Worm (Caenorhabditis elegans) whole organism, L1 larva: Measurements from ENCODE around the gene T03G11.9.
A peak's percentile ranks its signal among the peaks of the same experiment; 100 is the strongest.

Source experiments
- C04F5.9 ChIP-seq: sonication (generic microtip); optimal IDR thresholded peaks from 2 replicates; lab custom pipeline; 2016; ENCODE audit warnings: missing genetic modification characterization, missing compliant biosample characterization
- F16B12.6 ChIP-seq: fragments of 150-350 bp; optimal IDR thresholded peaks from 2 replicates; lab custom pipeline; 2014; ENCODE audit warnings: missing biosample characterization, missing genetic modification characterization
- aha-1 ChIP-seq: fragments of 150-350 bp; optimal IDR thresholded peaks from 2 replicates; lab custom pipeline; 2014; ENCODE audit warnings: missing biosample characterization, missing genetic modification characterization
- alr-1 ChIP-seq: fragments of 200-800 bp; sonication (Bioruptor generic); optimal IDR thresholded peaks from 2 replicates; lab custom pipeline; 2018; ENCODE audit warnings: borderline replicate concordance, mild to moderate bottlenecking, missing genetic modification characterization, missing compliant biosample characterization
- aly-2 ChIP-seq: fragments of 150-350 bp; optimal IDR thresholded peaks from 2 replicates; lab custom pipeline; 2014; ENCODE audit warnings: missing biosample characterization, missing genetic modification characterization
- blmp-1 ChIP-seq: fragments of 150-350 bp; optimal IDR thresholded peaks from 2 replicates; lab custom pipeline; 2014; ENCODE audit warnings: missing biosample characterization, missing genetic modification characterization
- ceh-63 ChIP-seq: fragments of 200-800 bp; sonication (Bioruptor generic); optimal IDR thresholded peaks from 2 replicates; lab custom pipeline; 2018; ENCODE audit warnings: mild to moderate bottlenecking, missing genetic modification characterization, missing compliant biosample characterization
- ceh-82 ChIP-seq, 3 experiments: fragments of 150-350 bp in 1 of 3; sonication (generic microtip) in 2 of 3; optimal IDR thresholded peaks; 2 replicates each; lab custom pipeline; 2014 to 2017; ENCODE audit warnings: missing biosample characterization in 3 of 3, missing genetic modification characterization in 3 of 3
- ceh-88 ChIP-seq: fragments of 200-800 bp; sonication (Bioruptor generic); IDR thresholded peaks from 2 replicates; pipeline ENCODE4 v1.3.6; 2022; ENCODE audit warnings: missing genetic modification characterization, missing compliant biosample characterization
- ceh-90 ChIP-seq: sonication (generic microtip); optimal IDR thresholded peaks from 2 replicates; lab custom pipeline; 2016; ENCODE audit warnings: missing genetic modification characterization, missing compliant biosample characterization
- ces-1 ChIP-seq: fragments of 150-350 bp; optimal IDR thresholded peaks from 2 replicates; lab custom pipeline; 2014; ENCODE audit warnings: missing biosample characterization, missing genetic modification reagents, missing genetic modification characterization
- efl-1 ChIP-seq, 4 experiments: fragments of 150-350 bp; optimal IDR thresholded peaks in 3 of 4; peaks in 1 of 4; 1 replicate in 1 of 4; 2 replicates in 3 of 4; lab custom pipeline; 2014; ENCODE audit warnings: missing biosample characterization in 2 of 4, missing genetic modification characterization in 2 of 4, missing genetic modification reagents in 2 of 4
- elt-2 ChIP-seq: sonication (generic microtip); optimal IDR thresholded peaks from 2 replicates; lab custom pipeline; 2016; ENCODE audit warnings: missing genetic modification characterization, mild to moderate bottlenecking, inconsistent platforms, missing compliant biosample characterization, missing genetic modification reagents
- elt-3 ChIP-seq, 6 experiments: fragments of 150-350 bp in 1 of 6; sonication (generic microtip); optimal IDR thresholded peaks; 2 replicates each; lab custom pipeline; 2017 to 2018; ENCODE audit warnings: missing biosample characterization in 6 of 6, missing genetic modification characterization in 6 of 6, inconsistent platforms in 1 of 6
- ets-5 ChIP-seq: fragments of 200-800 bp; sonication (Bioruptor generic); IDR thresholded peaks from 2 replicates; pipeline ENCODE4 v1.3.6; 2022; ENCODE audit warnings: missing genetic modification characterization, missing compliant biosample characterization
- fkh-10 ChIP-seq: sonication (generic microtip); optimal IDR thresholded peaks from 2 replicates; lab custom pipeline; 2017; ENCODE audit warnings: missing biosample characterization, missing genetic modification reagents, missing genetic modification characterization
- fos-1 ChIP-seq: fragments of 150-350 bp; optimal IDR thresholded peaks from 2 replicates; lab custom pipeline; 2014; ENCODE audit warnings: missing biosample characterization, missing genetic modification characterization
- hlh-4 ChIP-seq: sonication (generic microtip); optimal IDR thresholded peaks from 2 replicates; lab custom pipeline; 2016; ENCODE audit warnings: mild to moderate bottlenecking, missing genetic modification characterization, missing compliant biosample characterization
- hpl-2 ChIP-seq: fragments of 150-350 bp; optimal IDR thresholded peaks from 2 replicates; lab custom pipeline; 2014; ENCODE audit warnings: missing biosample characterization, missing genetic modification reagents, missing genetic modification characterization
- isw-1 ChIP-seq: fragments of 200-800 bp; sonication (Bioruptor generic); IDR thresholded peaks from 2 replicates; pipeline ENCODE4 v1.3.6; 2022; ENCODE audit warnings: missing genetic modification characterization, missing compliant biosample characterization
- jun-1 ChIP-seq: fragments of 150-350 bp; optimal IDR thresholded peaks from 2 replicates; lab custom pipeline; 2014; ENCODE audit warnings: missing biosample characterization, missing genetic modification reagents, missing genetic modification characterization
- lin-14 ChIP-seq: fragments of 200-800 bp; sonication (Bioruptor generic); optimal IDR thresholded peaks from 2 replicates; lab custom pipeline; 2018; ENCODE audit warnings: mild to moderate bottlenecking, missing genetic modification characterization, moderate library complexity, missing compliant biosample characterization
- lsy-2 ChIP-seq, 2 experiments: fragments of 150-350 bp; optimal IDR thresholded peaks; 2 replicates each; lab custom pipeline; 2014; ENCODE audit warnings: missing biosample characterization in 2 of 2, missing genetic modification characterization in 2 of 2
- mab-9 ChIP-seq: fragments of 200-800 bp; sonication (Bioruptor generic); IDR thresholded peaks from 2 replicates; pipeline ENCODE4 v1.3.6; 2022; ENCODE audit warnings: missing genetic modification reagents, missing genetic modification characterization, missing compliant biosample characterization
- mef-2 ChIP-seq: fragments of 150-350 bp; optimal IDR thresholded peaks from 2 replicates; lab custom pipeline; 2014; ENCODE audit warnings: missing biosample characterization, missing genetic modification characterization
- mep-1 ChIP-seq: fragments of 150-350 bp; optimal IDR thresholded peaks from 2 replicates; lab custom pipeline; 2014; ENCODE audit warnings: missing biosample characterization, missing genetic modification characterization
- nhr-11 ChIP-seq: fragments of 150-350 bp; optimal IDR thresholded peaks from 2 replicates; lab custom pipeline; 2014; ENCODE audit warnings: missing biosample characterization, missing genetic modification characterization
- nhr-12 ChIP-seq: sonication (generic microtip); optimal IDR thresholded peaks from 2 replicates; lab custom pipeline; 2017; ENCODE audit warnings: missing biosample characterization, missing genetic modification characterization
- nhr-19 ChIP-seq: fragments of 200-800 bp; sonication (Bioruptor generic); conservative IDR thresholded peaks from 2 replicates; pipeline ENCODE4 v1.3.6; 2022; ENCODE audit warnings: missing genetic modification characterization, missing compliant biosample characterization
- nhr-20 ChIP-seq: sonication (generic microtip); optimal IDR thresholded peaks from 2 replicates; lab custom pipeline; 2016; ENCODE audit warnings: mild to moderate bottlenecking, missing genetic modification characterization, missing compliant biosample characterization
- nhr-237 ChIP-seq: fragments of 150-350 bp; optimal IDR thresholded peaks from 2 replicates; lab custom pipeline; 2014; ENCODE audit warnings: missing biosample characterization, missing genetic modification characterization
- nhr-77 ChIP-seq: fragments of 150-350 bp; optimal IDR thresholded peaks from 2 replicates; lab custom pipeline; 2014; ENCODE audit warnings: missing biosample characterization, missing genetic modification characterization
- nhr-85 ChIP-seq: sonication (generic microtip); peaks from one replicate; lab custom pipeline; 2016; ENCODE audit warnings: missing genetic modification characterization, inconsistent platforms, missing compliant biosample characterization
- pag-3 ChIP-seq: sonication (generic microtip); optimal IDR thresholded peaks from 2 replicates; lab custom pipeline; 2017; ENCODE audit warnings: missing genetic modification characterization, mild to moderate bottlenecking, missing compliant biosample characterization, antibody characterized with exemption, borderline replicate concordance; ENCODE audit not compliant: insufficient read depth
- pqm-1 ChIP-seq: sonication (generic microtip); optimal IDR thresholded peaks from 3 replicates; lab custom pipeline; 2017; ENCODE audit warnings: missing biosample characterization, missing genetic modification characterization
- skn-1 ChIP-seq: fragments of 150-350 bp; optimal IDR thresholded peaks from 2 replicates; lab custom pipeline; 2014; ENCODE audit warnings: missing biosample characterization, missing genetic modification characterization
- sup-37 ChIP-seq: fragments of 200-800 bp; sonication (Bioruptor generic); optimal IDR thresholded peaks from 2 replicates; lab custom pipeline; 2018; ENCODE audit warnings: mild to moderate bottlenecking, missing genetic modification characterization, missing compliant biosample characterization
- swsn-7 ChIP-seq: sonication (generic microtip); optimal IDR thresholded peaks from 2 replicates; lab custom pipeline; 2016; ENCODE audit warnings: missing genetic modification characterization, missing compliant biosample characterization
- tlp-1 ChIP-seq: fragments of 150-350 bp; optimal IDR thresholded peaks from 2 replicates; lab custom pipeline; 2014; ENCODE audit warnings: missing biosample characterization, missing genetic modification characterization
- unc-130 ChIP-seq: fragments of 150-350 bp; optimal IDR thresholded peaks from 2 replicates; lab custom pipeline; 2017; ENCODE audit warnings: missing biosample characterization, missing genetic modification characterization, inconsistent platforms
- unc-86 ChIP-seq: sonication (generic microtip); optimal IDR thresholded peaks from 2 replicates; lab custom pipeline; 2016; ENCODE audit warnings: missing genetic modification characterization, missing compliant biosample characterization
- xbp-1 ChIP-seq: sonication (generic microtip); optimal IDR thresholded peaks from 2 replicates; lab custom pipeline; 2016; ENCODE audit warnings: missing genetic modification characterization, missing compliant biosample characterization
- ztf-11 ChIP-seq, 2 experiments: sonication (generic microtip); optimal IDR thresholded peaks; 2 replicates each; lab custom pipeline; 2016 to 2017; ENCODE audit warnings: missing genetic modification characterization in 2 of 2, missing biosample characterization in 1 of 2, missing compliant biosample characterization in 1 of 2

Gene T03G11.9

ce11 chrX:5165037-5165436 lies 19.0 kb upstream of the T03G11.9 start, which contains the start of gene mans-3 (continued):
- TF ChIP-seq elt-3 (tag; optimal IDR thresholded peaks at IDR 0.05; lab: Kevin White, UChicago), result peak in 2 of 6 experiments; percentile 75 to 89
- TF ChIP-seq nhr-85, result peak; percentile 95
- TF ChIP-seq efl-1 (optimal IDR thresholded peaks at IDR 0.05; lab: Kevin White, UChicago), result peak; percentile 76 to 77
- peak; percentile 70 to 96 for TF ChIP-seq efl-1 (GFP tag; optimal IDR thresholded peaks at IDR 0.05 in 1 of 2; lab: Kevin White, UChicago)
- TF ChIP-seq ceh-82 (tag; optimal IDR thresholded peaks at IDR 0.05; lab: Kevin White, UChicago), result peak; percentile 86 to 89 (median 86)
- TF ChIP-seq pag-3 (tag; lab: Kevin White, UChicago), result no peak
- peak; percentile 38 for TF ChIP-seq F16B12.6 (tag; lab: Kevin White, UChicago)
- TF ChIP-seq aha-1 (tag; lab: Kevin White, UChicago), result no peak
- TF ChIP-seq skn-1 (tag; lab: Kevin White, UChicago), result peak; percentile 70
- no peak for TF ChIP-seq tlp-1 (tag; lab: Kevin White, UChicago)
- TF ChIP-seq nhr-11 (tag; lab: Kevin White, UChicago), result peak; percentile 57
- TF ChIP-seq nhr-237 (tag; lab: Kevin White, UChicago), result peak; percentile 35
- no peak for TF ChIP-seq ceh-90 (tag; lab: Kevin White, UChicago)
- TF ChIP-seq mef-2 (tag; lab: Kevin White, UChicago), result peak; percentile 75
- peak; percentile 81 for TF ChIP-seq jun-1
- TF ChIP-seq elt-2 (tag; lab: Kevin White, UChicago), result peak; percentile 74
- TF ChIP-seq nhr-20 (tag; lab: Kevin White, UChicago), result peak; percentile 95
- no peak for TF ChIP-seq hlh-4 (tag; lab: Kevin White, UChicago)
- TF ChIP-seq mab-9 (GFP tag; lab: Robert Waterston, UW), result peak; percentile 62
- TF ChIP-seq ces-1 (GFP tag; lab: Kevin White, UChicago), result no peak
- peak; percentile 61 for TF ChIP-seq aly-2 (tag; lab: Kevin White, UChicago)
- TF ChIP-seq nhr-19, result peak; percentile 89
- TF ChIP-seq C04F5.9 (tag; lab: Kevin White, UChicago), result peak; percentile 36
- TF ChIP-seq isw-1, result peak; percentile 69
- no peak for TF ChIP-seq ceh-63 (GFP tag; lab: Kevin White, UChicago)
- TF ChIP-seq alr-1 (tag; lab: Kevin White, UChicago), result no peak
- no peak for TF ChIP-seq pqm-1 (tag; lab: Kevin White, UChicago)
- TF ChIP-seq unc-86 (tag; lab: Kevin White, UChicago), result peak; percentile 85
- TF ChIP-seq ztf-11 (tag; optimal IDR thresholded peaks at IDR 0.05; lab: Kevin White, UChicago), result peak in 1 of 2 experiments; percentile 65
- peak; percentile 94 for TF ChIP-seq swsn-7
- TF ChIP-seq sup-37, result peak; percentile 67
- peak; percentile 90 to 91 for TF ChIP-seq lsy-2 (tag; optimal IDR thresholded peaks at IDR 0.05; lab: Kevin White, UChicago)
- peak; percentile 82 for TF ChIP-seq fkh-10
- TF ChIP-seq ceh-88, result no peak
- peak; percentile 74 for TF ChIP-seq fos-1 (tag; lab: Kevin White, UChicago)
- peak; percentile 91 for TF ChIP-seq blmp-1 (tag; lab: Kevin White, UChicago)
- TF ChIP-seq xbp-1 (tag; lab: Kevin White, UChicago), result peak; percentile 95
- TF ChIP-seq nhr-12, result no peak
- TF ChIP-seq ets-5, result no peak

- no peak for TF ChIP-seq blmp-1 (tag; lab: Kevin White, UChicago)
- TF ChIP-seq efl-1 (optimal IDR thresholded peaks at IDR 0.05; lab: Kevin White, UChicago), result no peak
- peak in 1 of 2 experiments; percentile 56 for TF ChIP-seq efl-1 (GFP tag; optimal IDR thresholded peaks at IDR 0.05 in 1 of 2; lab: Kevin White, UChicago)
These were observed 15.3 kb upstream of the T03G11.9 start for ce11 chrX:5168770-5169169.

- TF ChIP-seq mep-1 (no peak), nhr-77 (tag; lab: Kevin White, UChicago) (no peak), alr-1 (tag; lab: Kevin White, UChicago) (no peak), aha-1 (tag; lab: Kevin White, UChicago) (no peak), ceh-90 (tag; lab: Kevin White, UChicago) (no peak), ceh-63 (GFP tag; lab: Kevin White, UChicago) (no peak), lin-14 (GFP tag; lab: Kevin White, UChicago) (no peak), ceh-82 (tag; optimal IDR thresholded peaks at IDR 0.05; lab: Kevin White, UChicago) (no peak), C04F5.9 (tag; lab: Kevin White, UChicago) (no peak), ets-5 (no peak), unc-130 (no peak), hlh-4 (tag; lab: Kevin White, UChicago) (no peak), hpl-2 (GFP tag; lab: Kevin White, UChicago) (no peak)
These were observed 12.9 kb upstream of the T03G11.9 start, which contains the start of gene T03G11.10 for ce11 chrX:5171085-5171484. T03G11.10 (minus strand) TSS chrX:5171185.
